Fruit fly (Drosophila melanogaster) whole organism, adult: ENCODE measurements around the gene MED30.
A peak's percentile ranks its signal among the peaks of the same experiment; 100 is the strongest.

Experiments
- CG11617 ChIP-seq: fragments of 200-800 bp; sonication (Bioruptor generic); optimal IDR thresholded peaks from 2 replicates; lab custom pipeline; 2017; ENCODE audit warnings: mild to moderate bottlenecking, missing biosample characterization, missing genetic modification reagents, missing genetic modification characterization
- CG12768 ChIP-seq: fragments of 200-800 bp; sonication (Bioruptor generic); optimal IDR thresholded peaks from 2 replicates; lab custom pipeline; 2017; ENCODE audit warnings: missing biosample characterization, missing genetic modification characterization, mild to moderate bottlenecking, moderate library complexity, missing genetic modification reagents
- CG14711 ChIP-seq: fragments of 200-800 bp; sonication (Bioruptor generic); optimal IDR thresholded peaks from 2 replicates; lab custom pipeline; 2018; ENCODE audit warnings: missing biosample characterization, mild to moderate bottlenecking, missing genetic modification characterization, moderate library complexity
- CG1620 ChIP-seq: fragments of 200-800 bp; sonication (Bioruptor generic); optimal IDR thresholded peaks from 2 replicates; lab custom pipeline; 2016; ENCODE audit warnings: missing biosample characterization, missing genetic modification characterization
- Clk ChIP-seq: fragments of 200-800 bp; sonication (Bioruptor generic); optimal IDR thresholded peaks from 2 replicates; lab custom pipeline; 2017; ENCODE audit warnings: missing biosample characterization, missing genetic modification characterization
- Crg-1 ChIP-seq: fragments of 200-800 bp; sonication (Bioruptor generic); optimal IDR thresholded peaks from 2 replicates; lab custom pipeline; 2016; ENCODE audit warnings: missing biosample characterization, missing genetic modification characterization
- Mnt ChIP-seq: fragments of 200-800 bp; sonication (Bioruptor generic); optimal IDR thresholded peaks from 2 replicates; lab custom pipeline; 2016; ENCODE audit warnings: missing biosample characterization, mild to moderate bottlenecking, missing genetic modification characterization
- cic ChIP-seq: fragments of 200-800 bp; sonication (Bioruptor generic); optimal IDR thresholded peaks from 2 replicates; lab custom pipeline; 2017; ENCODE audit warnings: missing biosample characterization, mild to moderate bottlenecking, missing genetic modification characterization, moderate library complexity
- cnc ChIP-seq, 2 experiments: fragments of >200 bp; optimal IDR thresholded peaks; 2 replicates each; lab custom pipeline; 2017
- kay ChIP-seq: fragments of 200-800 bp; sonication (Bioruptor generic); peaks from one replicate; lab custom pipeline; 2016; ENCODE audit warnings: missing biosample characterization, missing genetic modification characterization, borderline replicate concordance
- ovo ChIP-seq: fragments of 200-800 bp; sonication (Bioruptor generic); optimal IDR thresholded peaks from 2 replicates; lab custom pipeline; 2016; ENCODE audit warnings: missing biosample characterization, missing genetic modification characterization
- pad ChIP-seq: fragments of 200-800 bp; sonication (Bioruptor generic); optimal IDR thresholded peaks from 3 replicates; lab custom pipeline; 2017; ENCODE audit warnings: missing biosample characterization, missing genetic modification characterization, mild to moderate bottlenecking, moderate library complexity, missing genetic modification reagents
- tj ChIP-seq: fragments of 200-800 bp; sonication (Bioruptor generic); optimal IDR thresholded peaks from 3 replicates; lab custom pipeline; 2017; ENCODE audit warnings: missing biosample characterization, mild to moderate bottlenecking, missing genetic modification characterization, moderate library complexity
- toe ChIP-seq: fragments of 200-800 bp; sonication (Bioruptor generic); optimal IDR thresholded peaks from 2 replicates; lab custom pipeline; 2016; ENCODE audit warnings: missing biosample characterization, missing genetic modification characterization

- TF ChIP-seq tj: no peak
- TF ChIP-seq pad (GFP tag; lab: Kevin White, UChicago): no peak
- TF ChIP-seq CG14711 (tag; lab: Kevin White, UChicago): no peak
- TF ChIP-seq cnc (optimal IDR thresholded peaks at IDR 0.05; lab: Kevin White, UChicago): no peak
- no peak for TF ChIP-seq CG11617 (GFP tag; lab: Kevin White, UChicago)
- no peak for TF ChIP-seq Clk (GFP tag; lab: Kevin White, UChicago)
- no peak for TF ChIP-seq CG12768
- TF ChIP-seq toe (GFP tag; lab: Kevin White, UChicago): no peak
- TF ChIP-seq CG1620 (GFP tag; lab: Kevin White, UChicago): no peak
- no peak for TF ChIP-seq Mnt (GFP tag; lab: Kevin White, UChicago)
- TF ChIP-seq cic (GFP tag; lab: Kevin White, UChicago): no peak
- TF ChIP-seq Crg-1: no peak
- no peak for TF ChIP-seq ovo
- peak; percentile 78 for TF ChIP-seq kay (GFP tag; lab: Kevin White, UChicago)
Measured at dm6 chr3L:627370-627769, 26.5 kb downstream of the MED30 start.
